Worm (Caenorhabditis elegans): Measurements from ENCODE around the gene mec-7.

ce11 chrX:7773714-7774318, 2.7 kb downstream of the mec-7 start:
- TF ChIP-seq unc-62 (GFP tag; optimal IDR thresholded peaks at IDR 0.05) (no peak), nhr-237 (tag; optimal IDR thresholded peaks at IDR 0.05) (no peak), ztf-11 (tag; optimal IDR thresholded peaks at IDR 0.05) (no peak)

Data from whole organism, mixed stage, embryonic.